Worm (Caenorhabditis elegans) whole organism, midembryonic: ENCODE measurements around the gene K03H6.1.

Experiments
- T22C8.4 ChIP-seq: fragments of 200-800 bp; sonication (Bioruptor generic); IDR thresholded peaks from 2 replicates; pipeline ENCODE4 v1.3.6; 2022; ENCODE audit warnings: missing genetic modification characterization, missing compliant biosample characterization
- cog-1 ChIP-seq: sonication (generic microtip); optimal IDR thresholded peaks from 2 replicates; lab custom pipeline; 2016; ENCODE audit warnings: missing genetic modification characterization, missing compliant biosample characterization
- flt-1 ChIP-seq: fragments of 200-800 bp; sonication (Bioruptor generic); IDR thresholded peaks from 2 replicates; pipeline ENCODE4 v1.3.6; 2022; ENCODE audit warnings: missing genetic modification characterization, missing compliant biosample characterization
- klf-2 ChIP-seq: fragments of 200-800 bp; sonication (Bioruptor generic); conservative IDR thresholded peaks from 2 replicates; pipeline ENCODE4 v1.3.6; 2022; ENCODE audit warnings: missing genetic modification reagents, missing genetic modification characterization, missing compliant biosample characterization
- med-1 ChIP-seq: sonication (generic microtip); optimal IDR thresholded peaks from 2 replicates; lab custom pipeline; 2017; ENCODE audit warnings: missing genetic modification characterization, mild to moderate bottlenecking, missing compliant biosample characterization, antibody characterized with exemption, missing genetic modification reagents; ENCODE audit not compliant: insufficient read depth
- ref-1 ChIP-seq: fragments of 200-800 bp; sonication (Bioruptor generic); conservative IDR thresholded peaks from 2 replicates; pipeline ENCODE4 v1.3.6; 2022; ENCODE audit warnings: missing genetic modification reagents, missing genetic modification characterization, missing compliant biosample characterization
- tab-1 ChIP-seq: fragments of 200-800 bp; sonication (Bioruptor generic); IDR thresholded peaks from 2 replicates; pipeline ENCODE4 v1.3.6; 2022; ENCODE audit warnings: missing genetic modification characterization, missing compliant biosample characterization
- ztf-23 ChIP-seq: fragments of 200-800 bp; sonication (Bioruptor generic); IDR thresholded peaks from 2 replicates; pipeline ENCODE4 v1.3.6; 2022; ENCODE audit warnings: missing genetic modification reagents, missing genetic modification characterization, missing compliant biosample characterization
- ztf-29 ChIP-seq: fragments of 200-800 bp; sonication (Bioruptor generic); IDR thresholded peaks from 2 replicates; pipeline ENCODE4 v1.3.6; 2022; ENCODE audit warnings: missing genetic modification reagents, missing genetic modification characterization, missing compliant biosample characterization

K03H6.1 gene

ce11 chrIV:1550578-1550977, 27.1 kb downstream of the K03H6.1 start, which contains the start of gene tag-244:
TSS of gene tag-244 (plus strand) at chrIV:1550878.
- TF ChIP-seq klf-2 = no peak
- no peak for TF ChIP-seq tab-1 (GFP tag; lab: Robert Waterston, UW)
- TF ChIP-seq ref-1 = no peak
- no peak for TF ChIP-seq ztf-29 (GFP tag; lab: Robert Waterston, UW)
- no peak for TF ChIP-seq cog-1 (tag; lab: Kevin White, UChicago)
- no peak for TF ChIP-seq med-1
- no peak for TF ChIP-seq flt-1 (GFP tag; lab: Robert Waterston, UW)
- no peak for TF ChIP-seq ztf-23 (GFP tag; lab: Robert Waterston, UW)
- TF ChIP-seq T22C8.4 (GFP tag; lab: Robert Waterston, UW) = no peak

DNA sequence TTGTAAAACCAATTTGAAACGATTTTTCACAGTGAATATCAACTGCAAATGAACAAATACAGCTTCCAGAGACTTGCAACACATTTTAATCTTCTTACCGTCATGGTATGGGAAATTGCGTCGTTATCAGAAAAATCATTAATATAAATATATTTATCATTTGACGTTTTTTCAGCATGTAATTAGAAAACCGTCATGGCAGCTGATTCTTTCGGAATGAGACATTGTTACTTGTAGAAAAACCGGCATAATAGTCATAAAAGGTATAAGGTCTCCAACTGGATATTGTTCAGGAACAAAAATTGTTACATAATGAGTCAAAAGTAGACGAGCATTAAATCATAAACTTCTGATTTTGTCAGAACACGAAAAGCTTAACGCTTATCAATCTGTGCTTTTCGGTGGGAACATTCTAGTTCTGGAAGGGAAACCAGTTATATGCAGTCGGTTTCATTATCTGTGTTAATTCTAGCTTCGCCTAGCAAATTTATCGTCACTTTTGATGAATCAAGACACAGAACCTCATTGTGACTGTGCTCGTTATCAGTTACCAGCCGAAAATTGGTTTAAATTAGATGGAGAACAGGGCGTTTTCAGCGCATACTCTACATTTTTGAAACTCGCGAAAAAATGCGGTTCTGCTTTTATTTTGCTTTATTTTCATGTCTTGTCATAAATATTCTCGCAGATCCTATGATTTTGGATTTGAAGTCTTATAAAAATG, 29.8 kb downstream of the K03H6.1 start, which contains the start of gene C34H4.2:
TSS of gene C34H4.2 (plus strand) at position 558 of the 724 bp plus-strand sequence.
- no peak for TF ChIP-seq tab-1 (GFP tag; lab: Robert Waterston, UW)
- no peak for TF ChIP-seq T22C8.4 (GFP tag; lab: Robert Waterston, UW)
- TF ChIP-seq ztf-29 (GFP tag; lab: Robert Waterston, UW) = no peak
- TF ChIP-seq med-1 = no peak
- TF ChIP-seq ref-1 = no peak
- no peak for TF ChIP-seq klf-2
- no peak for TF ChIP-seq ztf-23 (GFP tag; lab: Robert Waterston, UW)
- TF ChIP-seq flt-1 (GFP tag; lab: Robert Waterston, UW) = no peak
- TF ChIP-seq cog-1 (tag; lab: Kevin White, UChicago) = no peak

DNA sequence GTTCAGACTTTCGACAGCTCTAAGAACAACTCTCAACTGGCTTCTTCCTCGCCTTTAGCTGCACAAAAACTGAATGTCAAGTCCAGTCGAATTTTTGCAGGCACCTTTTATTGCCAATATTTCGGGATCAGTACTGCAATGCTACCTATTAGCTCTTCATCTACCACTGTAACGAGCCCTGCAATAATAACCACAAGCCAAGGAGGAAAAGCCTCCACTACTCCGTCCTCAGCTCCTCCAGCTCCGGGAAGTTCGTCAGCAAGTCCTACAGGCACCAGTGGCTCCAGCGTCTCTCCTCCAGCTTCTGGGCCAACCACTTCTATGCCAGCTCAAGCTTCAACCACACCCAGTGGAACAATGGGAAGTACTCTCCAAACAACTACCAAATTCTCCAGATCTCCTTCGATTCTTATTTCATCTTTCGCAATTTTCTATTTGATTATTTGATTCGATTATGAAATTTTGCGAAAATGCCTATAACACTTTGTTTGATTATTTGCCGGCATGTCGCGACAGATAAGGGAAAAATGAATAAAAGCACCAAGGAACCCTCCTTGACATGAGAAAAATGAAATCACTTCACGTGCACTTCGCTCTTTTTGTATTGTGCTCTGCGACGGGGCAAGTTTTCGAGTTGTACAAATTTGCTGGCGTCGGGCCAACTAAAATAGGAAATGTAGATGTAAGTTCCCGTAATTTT, 31.7 kb downstream of the K03H6.1 start, which contains the start of gene C34H4.1:
TSS of gene C34H4.1 (plus strand) at position 559 of the 700 bp plus-strand sequence.
- TF ChIP-seq tab-1 (GFP tag; lab: Robert Waterston, UW) (no peak), ztf-29 (GFP tag; lab: Robert Waterston, UW) (no peak), ztf-23 (GFP tag; lab: Robert Waterston, UW) (no peak), med-1 (no peak)

- no peak for TF ChIP-seq ztf-29 (GFP tag; lab: Robert Waterston, UW)
- no peak for TF ChIP-seq klf-2
- no peak for TF ChIP-seq ref-1
- TF ChIP-seq med-1 = no peak
- no peak for TF ChIP-seq tab-1 (GFP tag; lab: Robert Waterston, UW)
- no peak for TF ChIP-seq ztf-23 (GFP tag; lab: Robert Waterston, UW)
- no peak for TF ChIP-seq flt-1 (GFP tag; lab: Robert Waterston, UW)
- TF ChIP-seq T22C8.4 (GFP tag; lab: Robert Waterston, UW) = no peak
- no peak for TF ChIP-seq cog-1 (tag; lab: Kevin White, UChicago)
These were observed 36.4 kb downstream of the K03H6.1 start, which contains the start of gene Y41D4B.17 for ce11 chrIV:1559931-1560330. TSS of gene Y41D4B.17 (plus strand) at chrIV:1560104.

DNA sequence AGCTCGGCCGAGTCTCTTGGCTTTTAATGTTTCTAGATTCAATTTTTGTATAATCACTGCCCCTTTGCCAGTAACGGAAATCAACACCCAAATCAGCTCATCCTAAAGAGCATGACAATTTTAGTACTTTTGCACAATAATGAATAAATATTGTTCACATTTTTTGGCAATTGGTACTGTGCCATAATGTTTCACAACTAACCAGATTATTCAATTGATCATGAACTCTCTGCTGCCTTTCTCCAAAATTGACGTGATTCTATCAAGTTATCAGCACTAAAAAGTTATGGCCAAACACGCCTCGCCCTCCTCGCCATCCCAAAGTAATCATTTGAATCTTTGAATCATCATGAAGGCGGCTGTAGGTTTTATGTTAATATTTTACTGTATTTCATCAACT, 38.4 kb downstream of the K03H6.1 start, which contains the start of gene hpo-6:
TSS of gene hpo-6 (plus strand) at position 301 of the 400 bp plus-strand sequence.
- TF ChIP-seq flt-1 (GFP tag; lab: Robert Waterston, UW) (no peak), T22C8.4 (GFP tag; lab: Robert Waterston, UW) (no peak), ztf-29 (GFP tag; lab: Robert Waterston, UW) (no peak), tab-1 (GFP tag; lab: Robert Waterston, UW) (no peak)

- TF ChIP-seq klf-2 (no peak), ztf-23 (GFP tag; lab: Robert Waterston, UW) (no peak), cog-1 (tag; lab: Kevin White, UChicago) (no peak), flt-1 (GFP tag; lab: Robert Waterston, UW) (no peak), ztf-29 (GFP tag; lab: Robert Waterston, UW) (no peak), med-1 (no peak), T22C8.4 (GFP tag; lab: Robert Waterston, UW) (no peak), tab-1 (GFP tag; lab: Robert Waterston, UW) (no peak), ref-1 (no peak)
These were observed 40.1 kb downstream of the K03H6.1 start, which contains the start of gene Y41D4B.15 for ce11 chrIV:1563476-1564131. TSS of gene Y41D4B.15 (plus strand) at chrIV:1564081.

- no peak for TF ChIP-seq T22C8.4 (GFP tag; lab: Robert Waterston, UW)
- no peak for TF ChIP-seq flt-1 (GFP tag; lab: Robert Waterston, UW)
- no peak for TF ChIP-seq ztf-29 (GFP tag; lab: Robert Waterston, UW)
- TF ChIP-seq tab-1 (GFP tag; lab: Robert Waterston, UW) = no peak
- no peak for TF ChIP-seq ref-1
These were observed 42.2 kb downstream of the K03H6.1 start for ce11 chrIV:1565725-1566124.

DNA sequence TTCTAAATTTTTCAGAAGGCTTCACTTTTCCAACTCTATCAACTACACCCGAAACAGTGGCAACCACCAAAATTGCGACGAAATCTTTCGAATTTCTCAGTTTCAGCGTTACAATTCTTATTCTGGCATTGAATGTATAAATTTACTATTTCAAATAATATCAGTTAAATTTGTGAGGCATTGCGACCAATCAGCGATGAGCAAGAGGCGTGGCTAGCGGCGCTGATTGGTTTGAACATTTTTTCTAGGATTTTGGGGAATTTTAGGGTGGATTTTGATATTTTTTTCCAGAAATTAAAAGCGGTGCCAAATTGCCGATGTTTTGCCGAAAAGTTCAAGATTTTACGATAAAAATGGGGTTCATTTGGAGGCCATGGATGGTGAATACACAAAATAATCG, 44.1 kb downstream of the K03H6.1 start:
- TF ChIP-seq ztf-23 (GFP tag; lab: Robert Waterston, UW) (no peak), ztf-29 (GFP tag; lab: Robert Waterston, UW) (no peak), med-1 (no peak), T22C8.4 (GFP tag; lab: Robert Waterston, UW) (no peak)
